Worm (Caenorhabditis elegans): ENCODE measurements around the gene klf-2.

ce11 chrV:20703998-20704572 lies 18.6 kb downstream of the klf-2 start, which contains the start of the genes F53F8.5 and F53F8.6:
- no peak for TF ChIP-seq nfya-1 (tag; optimal IDR thresholded peaks at IDR 0.05; ENCODE audit: borderline replicate concordance, insufficient read depth)
- no peak for TF ChIP-seq xnd-1 (tag; optimal IDR thresholded peaks at IDR 0.05)
- no peak for TF ChIP-seq pha-4 (tag; optimal IDR thresholded peaks at IDR 0.05)
- TF ChIP-seq unc-62 (GFP tag; optimal IDR thresholded peaks at IDR 0.05) = no peak
- no peak for TF ChIP-seq ceh-58 (GFP tag; IDR thresholded peaks at IDR 0.05)
- TF ChIP-seq let-607 (tag; optimal IDR thresholded peaks at IDR 0.05) = no peak
- no peak for TF ChIP-seq ceh-91 (GFP tag; IDR thresholded peaks at IDR 0.05)
